Fruit fly (Drosophila melanogaster) whole organism, prepupa: Measurements from ENCODE around the gene CG31176.

Experiments used
- Blimp-1 ChIP-seq: fragments of 200-800 bp; sonication (Bioruptor generic); optimal IDR thresholded peaks from 3 replicates; lab custom pipeline; 2017; ENCODE audit warnings: missing biosample characterization, missing genetic modification characterization, mild to moderate bottlenecking, moderate library complexity, missing genetic modification reagents
- CG10631 ChIP-seq: fragments of 200-800 bp; sonication (Bioruptor generic); optimal IDR thresholded peaks from 2 replicates; lab custom pipeline; 2016; ENCODE audit warnings: missing biosample characterization, missing genetic modification characterization
- CG10669 ChIP-seq: fragments of 200-800 bp; sonication (Bioruptor generic); optimal IDR thresholded peaks from 3 replicates; lab custom pipeline; 2018; ENCODE audit warnings: missing biosample characterization, mild to moderate bottlenecking, missing genetic modification characterization, moderate library complexity
- CG11294 ChIP-seq: fragments of 200-800 bp; sonication (Bioruptor generic); IDR thresholded peaks from 2 replicates; pipeline ENCODE4 v1.3.6; 2022; ENCODE audit warnings: missing biosample characterization, missing genetic modification characterization
- CG11762 ChIP-seq: fragments of 200-800 bp; sonication (Bioruptor generic); optimal IDR thresholded peaks from 3 replicates; lab custom pipeline; 2016; ENCODE audit warnings: missing biosample characterization, missing genetic modification characterization; ENCODE audit not compliant: insufficient read depth
- CG11902 ChIP-seq: fragments of 200-800 bp; sonication (Bioruptor generic); optimal IDR thresholded peaks from 3 replicates; lab custom pipeline; 2016; ENCODE audit warnings: missing biosample characterization, missing genetic modification characterization
- CG15336 ChIP-seq: fragments of 200-800 bp; sonication (Bioruptor generic); IDR thresholded peaks from 2 replicates; pipeline ENCODE4 v1.3.6; 2022; ENCODE audit warnings: missing biosample characterization, missing genetic modification characterization
- CG1621 ChIP-seq: fragments of 200-800 bp; sonication (Bioruptor generic); optimal IDR thresholded peaks from 3 replicates; lab custom pipeline; 2018; ENCODE audit warnings: missing biosample characterization, mild to moderate bottlenecking, missing genetic modification characterization
- CG16779 ChIP-seq: fragments of 200-800 bp; sonication (Bioruptor generic); optimal IDR thresholded peaks from 3 replicates; lab custom pipeline; 2017; ENCODE audit warnings: missing biosample characterization, mild to moderate bottlenecking, missing genetic modification characterization
- CG3032 ChIP-seq: fragments of 200-800 bp; optimal IDR thresholded peaks from 2 replicates; lab custom pipeline; 2019; ENCODE audit warnings: missing biosample characterization, mild to moderate bottlenecking, missing genetic modification characterization, moderate library complexity
- CG31627 ChIP-seq: fragments of 200-800 bp; sonication (Bioruptor generic); optimal IDR thresholded peaks from 3 replicates; lab custom pipeline; 2016; ENCODE audit warnings: missing biosample characterization, missing genetic modification characterization
- CG32006 ChIP-seq: fragments of 200-800 bp; sonication (Bioruptor generic); optimal IDR thresholded peaks from 3 replicates; lab custom pipeline; 2017; ENCODE audit warnings: missing biosample characterization, mild to moderate bottlenecking, missing genetic modification characterization
- CG34406 ChIP-seq: fragments of 200-800 bp; sonication (Bioruptor generic); optimal IDR thresholded peaks from 3 replicates; lab custom pipeline; 2016; ENCODE audit warnings: missing biosample characterization, missing genetic modification characterization
- CG3919 ChIP-seq: fragments of 200-800 bp; sonication (Bioruptor generic); optimal IDR thresholded peaks from 3 replicates; lab custom pipeline; 2016; ENCODE audit warnings: missing biosample characterization, missing genetic modification characterization
- CG6163 ChIP-seq: fragments of 200-800 bp; sonication (Bioruptor generic); IDR thresholded peaks from 3 replicates; pipeline ENCODE4 v1.3.6; 2022; ENCODE audit warnings: missing biosample characterization, missing genetic modification characterization
- CG6276 ChIP-seq: fragments of 200-800 bp; sonication (Bioruptor generic); optimal IDR thresholded peaks from 2 replicates; lab custom pipeline; 2017; ENCODE audit warnings: missing biosample characterization, mild to moderate bottlenecking, missing genetic modification characterization
- CG6792 ChIP-seq: fragments of 200-800 bp; sonication (Bioruptor generic); optimal IDR thresholded peaks from 3 replicates; lab custom pipeline; 2016; ENCODE audit warnings: missing biosample characterization, missing genetic modification characterization
- CG6808 ChIP-seq: fragments of 200-800 bp; sonication (Bioruptor generic); optimal IDR thresholded peaks from 3 replicates; lab custom pipeline; 2017; ENCODE audit warnings: missing biosample characterization, missing genetic modification characterization, mild to moderate bottlenecking, moderate library complexity, missing genetic modification reagents
- CG7368 ChIP-seq: fragments of 200-800 bp; sonication (Bioruptor generic); optimal IDR thresholded peaks from 3 replicates; lab custom pipeline; 2016; ENCODE audit warnings: missing biosample characterization, missing genetic modification characterization
- CG8119 ChIP-seq: fragments of 200-800 bp; sonication (Bioruptor generic); IDR thresholded peaks from 3 replicates; pipeline ENCODE4 v1.3.6; 2022; ENCODE audit warnings: missing biosample characterization, missing genetic modification characterization
- CG8632 ChIP-seq: fragments of 200-800 bp; sonication (Bioruptor generic); optimal IDR thresholded peaks from 3 replicates; lab custom pipeline; 2016; ENCODE audit warnings: missing biosample characterization, missing genetic modification characterization
- CG9139 ChIP-seq: fragments of 200-800 bp; sonication (Bioruptor generic); optimal IDR thresholded peaks from 3 replicates; lab custom pipeline; 2017; ENCODE audit warnings: missing biosample characterization, mild to moderate bottlenecking, missing genetic modification characterization
- Eip75B ChIP-seq: fragments of 200-800 bp; sonication (Bioruptor generic); optimal IDR thresholded peaks from 3 replicates; lab custom pipeline; 2016; ENCODE audit warnings: missing biosample characterization, missing genetic modification characterization
- Eip78C ChIP-seq: fragments of 200-800 bp; sonication (Bioruptor generic); peaks from one replicate; lab custom pipeline; 2016; ENCODE audit warnings: missing biosample characterization, missing genetic modification characterization
- Eip93F ChIP-seq: fragments of 200-800 bp; sonication (Bioruptor generic); optimal IDR thresholded peaks from 2 replicates; lab custom pipeline; 2016; ENCODE audit warnings: missing biosample characterization, mild to moderate bottlenecking, missing genetic modification characterization
- Ets21C ChIP-seq: fragments of 200-800 bp; sonication (Bioruptor generic); optimal IDR thresholded peaks from 3 replicates; lab custom pipeline; 2016; ENCODE audit warnings: missing biosample characterization, missing genetic modification characterization
- Ets96B ChIP-seq: fragments of 200-800 bp; optimal IDR thresholded peaks from 2 replicates; lab custom pipeline; 2019; ENCODE audit warnings: missing biosample characterization, mild to moderate bottlenecking, missing genetic modification characterization, moderate library complexity
- Gug ChIP-seq: fragments of 200-800 bp; sonication (Bioruptor generic); IDR thresholded peaks from 2 replicates; pipeline ENCODE4 v1.3.6; 2022; ENCODE audit warnings: missing biosample characterization, missing genetic modification characterization
- Hr39 ChIP-seq: fragments of 200-800 bp; sonication (Bioruptor generic); optimal IDR thresholded peaks from 2 replicates; lab custom pipeline; 2016; ENCODE audit warnings: missing biosample characterization, missing genetic modification characterization
- Hr4 ChIP-seq: fragments of 200-800 bp; sonication (Bioruptor generic); optimal IDR thresholded peaks from 3 replicates; lab custom pipeline; 2016; ENCODE audit warnings: missing biosample characterization, missing genetic modification characterization
- Met ChIP-seq: fragments of 200-800 bp; sonication (Bioruptor generic); optimal IDR thresholded peaks from 3 replicates; lab custom pipeline; 2016; ENCODE audit warnings: missing biosample characterization, missing genetic modification characterization
- OdsH ChIP-seq: fragments of 200-800 bp; sonication (Bioruptor generic); optimal IDR thresholded peaks from 3 replicates; lab custom pipeline; 2016; ENCODE audit warnings: missing biosample characterization, missing genetic modification characterization
- Smox ChIP-seq: fragments of 200-800 bp; sonication (Bioruptor generic); optimal IDR thresholded peaks from 3 replicates; lab custom pipeline; 2016; ENCODE audit warnings: missing biosample characterization, missing genetic modification characterization
- Sox102F ChIP-seq: fragments of 200-800 bp; sonication (Bioruptor generic); optimal IDR thresholded peaks from 2 replicates; lab custom pipeline; 2016; ENCODE audit warnings: missing biosample characterization, mild to moderate bottlenecking, missing genetic modification characterization
- Sox14 ChIP-seq: fragments of 200-800 bp; sonication (Bioruptor generic); optimal IDR thresholded peaks from 3 replicates; lab custom pipeline; 2016; ENCODE audit warnings: missing biosample characterization, missing genetic modification characterization
- Sox15 ChIP-seq: fragments of 200-800 bp; sonication (Bioruptor generic); optimal IDR thresholded peaks from 3 replicates; lab custom pipeline; 2016; ENCODE audit warnings: missing biosample characterization, missing genetic modification characterization
- achi ChIP-seq: fragments of 200-800 bp; sonication (Bioruptor generic); optimal IDR thresholded peaks from 3 replicates; lab custom pipeline; 2016; ENCODE audit warnings: missing biosample characterization, missing genetic modification characterization
- acj6 ChIP-seq: fragments of 200-800 bp; sonication (Bioruptor generic); optimal IDR thresholded peaks from 3 replicates; lab custom pipeline; 2016; ENCODE audit warnings: missing biosample characterization, missing genetic modification characterization
- dac ChIP-seq: fragments of 200-800 bp; sonication (Bioruptor generic); optimal IDR thresholded peaks from 2 replicates; lab custom pipeline; 2017; ENCODE audit warnings: missing biosample characterization, mild to moderate bottlenecking, missing genetic modification characterization
- eg ChIP-seq: fragments of 200-800 bp; sonication (Bioruptor generic); IDR thresholded peaks from 3 replicates; pipeline ENCODE4 v1.3.6; 2022; ENCODE audit warnings: missing biosample characterization, missing genetic modification characterization
- esn ChIP-seq: fragments of 200-800 bp; sonication (Bioruptor generic); optimal IDR thresholded peaks from 2 replicates; lab custom pipeline; 2016; ENCODE audit warnings: missing biosample characterization, mild to moderate bottlenecking, missing genetic modification characterization, moderate library complexity
- fd59A ChIP-seq: fragments of 200-800 bp; sonication (Bioruptor generic); optimal IDR thresholded peaks from 2 replicates; lab custom pipeline; 2017; ENCODE audit warnings: missing biosample characterization, mild to moderate bottlenecking, missing genetic modification characterization, missing genetic modification reagents
- lz ChIP-seq: fragments of 200-800 bp; sonication (Bioruptor generic); optimal IDR thresholded peaks from 3 replicates; lab custom pipeline; 2016; ENCODE audit warnings: missing biosample characterization, missing genetic modification characterization
- net ChIP-seq: fragments of 200-800 bp; sonication (Bioruptor generic); optimal IDR thresholded peaks from 3 replicates; lab custom pipeline; 2016; ENCODE audit warnings: missing biosample characterization, missing genetic modification characterization
- salr ChIP-seq, 2 experiments: fragments of 200-800 bp; sonication (Bioruptor generic); optimal IDR thresholded peaks; 3 replicates each; lab custom pipeline; 2016 to 2018; ENCODE audit warnings: missing biosample characterization in 2 of 2, missing genetic modification characterization in 2 of 2, mild to moderate bottlenecking in 1 of 2
- spab ChIP-seq: fragments of 200-800 bp; sonication (Bioruptor generic); optimal IDR thresholded peaks from 2 replicates; lab custom pipeline; 2017; ENCODE audit warnings: missing biosample characterization, mild to moderate bottlenecking, missing genetic modification characterization, missing genetic modification reagents
- ss ChIP-seq, 2 experiments: fragments of 200-800 bp; sonication (Bioruptor generic); optimal IDR thresholded peaks; 2 replicates in 1 of 2; 3 replicates in 1 of 2; lab custom pipeline; 2017 to 2018; ENCODE audit warnings: mild to moderate bottlenecking in 2 of 2, missing biosample characterization in 2 of 2, missing genetic modification characterization in 2 of 2, moderate library complexity in 1 of 2
- svp ChIP-seq: fragments of 200-800 bp; sonication (Bioruptor generic); peaks from one replicate; lab custom pipeline; 2016; ENCODE audit warnings: missing biosample characterization, missing genetic modification characterization
- topi ChIP-seq: fragments of 200-800 bp; sonication (Bioruptor generic); optimal IDR thresholded peaks from 3 replicates; lab custom pipeline; 2016; ENCODE audit warnings: missing biosample characterization, missing genetic modification characterization
- vri ChIP-seq: fragments of 200-800 bp; sonication (Bioruptor generic); optimal IDR thresholded peaks from 3 replicates; lab custom pipeline; 2016; ENCODE audit warnings: missing biosample characterization, mild to moderate bottlenecking, missing genetic modification characterization

Gene CG31176

DNA sequence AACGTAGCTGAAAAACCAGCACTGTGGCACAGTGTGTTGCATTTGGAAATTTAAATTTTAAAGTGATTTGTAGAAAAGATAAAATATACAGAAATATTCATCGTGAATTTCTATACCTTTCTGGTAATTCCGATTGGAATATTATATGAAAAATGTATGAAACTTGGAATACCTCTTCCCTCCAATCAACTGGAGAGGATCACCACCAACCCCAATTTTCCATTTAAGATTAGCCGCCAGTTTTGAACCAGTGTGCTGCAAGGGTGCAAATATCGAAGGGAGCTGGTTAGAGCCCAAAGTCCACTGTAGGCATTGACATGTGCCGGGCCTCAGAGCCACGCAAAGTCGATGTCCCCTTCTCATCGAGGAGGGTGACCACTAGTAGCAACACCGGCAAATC lies 76.3 kb downstream of the CG31176 start:
- TF ChIP-seq CG1621, result no peak
- peak; percentile 28 for TF ChIP-seq achi
- TF ChIP-seq CG16779, result no peak
- TF ChIP-seq svp (GFP tag; lab: Kevin White, UChicago), result peak; percentile 86
- no peak for TF ChIP-seq CG11902 (GFP tag; lab: Kevin White, UChicago)
- no peak for TF ChIP-seq CG34406
- TF ChIP-seq CG3032 (tag; lab: Kevin White, UChicago), result peak; percentile 44
- TF ChIP-seq CG8632 (GFP tag; lab: Kevin White, UChicago), result peak; percentile 31
- TF ChIP-seq Smox, result no peak
- no peak for TF ChIP-seq CG6276 (GFP tag; lab: Kevin White, UChicago)
- peak; percentile 39 for TF ChIP-seq CG10669
- 0 out of 3 replicates have a peak, but pooled peaks have one; percentile 19 for TF ChIP-seq CG8119 (GFP tag; lab: Robert Waterston, UW)
- TF ChIP-seq Ets96B (tag; lab: Kevin White, UChicago), result peak; percentile 53
- peak; percentile 54 for TF ChIP-seq acj6 (GFP tag; lab: Kevin White, UChicago)
- TF ChIP-seq Hr4 (GFP tag; lab: Kevin White, UChicago), result peak; percentile 13
- no peak for TF ChIP-seq Ets21C (GFP tag; lab: Kevin White, UChicago)
- peak; percentile 24 for TF ChIP-seq net
- peak; percentile 40 for TF ChIP-seq topi (GFP tag; lab: Kevin White, UChicago)
- no peak for TF ChIP-seq CG6163 (GFP tag; lab: Robert Waterston, UW)
- TF ChIP-seq Hr39 (GFP tag; lab: Kevin White, UChicago), result peak; percentile 35
- TF ChIP-seq Sox15 (GFP tag; lab: Kevin White, UChicago), result peak; percentile 28
- peak; percentile 41 for TF ChIP-seq CG6808 (GFP tag; lab: Kevin White, UChicago)
- TF ChIP-seq CG9139 (GFP tag; lab: Kevin White, UChicago), result peak; percentile 1
- peak; percentile 21 for TF ChIP-seq esn (GFP tag; lab: Kevin White, UChicago)
- peak; percentile 10 for TF ChIP-seq fd59A
- no peak for TF ChIP-seq CG11762 (GFP tag; lab: Kevin White, UChicago)
- TF ChIP-seq CG3919, result peak; percentile 52
- TF ChIP-seq spab (GFP tag; lab: Kevin White, UChicago), result peak; percentile 43
- no peak for TF ChIP-seq Gug (GFP tag; lab: Robert Waterston, UW)
- no peak for TF ChIP-seq Blimp-1 (GFP tag; lab: Kevin White, UChicago)
- TF ChIP-seq vri (GFP tag; lab: Kevin White, UChicago), result no peak
- TF ChIP-seq CG11294, result no peak
- peak; percentile 21 for TF ChIP-seq lz (GFP tag; lab: Kevin White, UChicago)
- peak; percentile 41 for TF ChIP-seq CG31627 (GFP tag; lab: Kevin White, UChicago)
- peak; percentile 40 for TF ChIP-seq Sox14 (GFP tag; lab: Kevin White, UChicago)
- peak; percentile 50 for TF ChIP-seq Met (GFP tag; lab: Kevin White, UChicago)
- TF ChIP-seq eg, result no peak
- TF ChIP-seq CG7368 (GFP tag; lab: Kevin White, UChicago), result no peak
- no peak for TF ChIP-seq dac
- TF ChIP-seq Eip93F (GFP tag; lab: Kevin White, UChicago), result no peak
- peak; percentile 23 to 41 for TF ChIP-seq salr (GFP tag; optimal IDR thresholded peaks at IDR 0.05; lab: Kevin White, UChicago)
- no peak for TF ChIP-seq Sox102F (GFP tag; lab: Kevin White, UChicago)
- TF ChIP-seq ss (GFP tag; optimal IDR thresholded peaks at IDR 0.05; lab: Kevin White, UChicago), result peak; percentile 45 to 50
- peak; percentile 65 for TF ChIP-seq Eip78C
- TF ChIP-seq OdsH (GFP tag; lab: Kevin White, UChicago), result peak; percentile 51
- peak; percentile 36 for TF ChIP-seq CG10631
- peak; percentile 38 for TF ChIP-seq CG15336 (GFP tag; lab: Robert Waterston, UW)
- TF ChIP-seq CG32006, result peak; percentile 51
- TF ChIP-seq Eip75B (GFP tag; lab: Kevin White, UChicago), result peak; percentile 39
- TF ChIP-seq CG6792, result peak; percentile 18
- TF ChIP-seq, all 60 proteins: peak for 32
